Fruit fly (Drosophila melanogaster) whole organism, embryonic: ENCODE results near the gene Arpc2.

ENCODE experiments used
- ATbp ChIP-seq: fragments of 200-800 bp; sonication (Bioruptor generic); optimal IDR thresholded peaks from 2 replicates; lab custom pipeline; 2017; ENCODE audit warnings: missing biosample characterization, mild to moderate bottlenecking, missing genetic modification characterization, missing genetic modification reagents
- Awh ChIP-seq: fragments of 200-800 bp; sonication (Bioruptor generic); IDR thresholded peaks from 2 replicates; pipeline ENCODE4, ENCODE4 v1.3.6; 2022; ENCODE audit warnings: missing biosample characterization, missing genetic modification characterization
- Blimp-1 ChIP-seq: fragments of 200-800 bp; sonication (Bioruptor generic); optimal IDR thresholded peaks from 3 replicates; lab custom pipeline; 2018; ENCODE audit warnings: missing biosample characterization, missing genetic modification characterization, mild to moderate bottlenecking, moderate library complexity, missing genetic modification reagents
- C15 ChIP-seq: fragments of 200-800 bp; sonication (Bioruptor generic); IDR thresholded peaks from 3 replicates; pipeline ENCODE4 v1.3.6; 2022; ENCODE audit warnings: missing biosample characterization, missing genetic modification characterization
- CG1024 ChIP-seq: fragments of 200-800 bp; sonication (Bioruptor generic); IDR thresholded peaks from 2 replicates; pipeline ENCODE4 v1.3.6; 2022; ENCODE audit warnings: missing biosample characterization, missing genetic modification characterization
- CG10366 ChIP-seq: fragments of 200-800 bp; sonication (Bioruptor generic); IDR thresholded peaks from 2 replicates; pipeline ENCODE4 v1.3.6; 2022; ENCODE audit warnings: missing biosample characterization, missing genetic modification characterization
- CG10959 ChIP-seq: fragments of 200-800 bp; sonication (Bioruptor generic); IDR thresholded peaks from 2 replicates; pipeline ENCODE4 v1.3.6; 2022; ENCODE audit warnings: missing biosample characterization, missing genetic modification characterization
- CG12104 ChIP-seq: fragments of 200-800 bp; sonication (Bioruptor generic); optimal IDR thresholded peaks from 3 replicates; lab custom pipeline; 2016; ENCODE audit warnings: missing biosample characterization, missing genetic modification characterization
- CG12391 ChIP-seq: fragments of 200-800 bp; sonication (Bioruptor generic); optimal IDR thresholded peaks from 3 replicates; lab custom pipeline; 2018; ENCODE audit warnings: missing biosample characterization, mild to moderate bottlenecking, missing genetic modification characterization, moderate library complexity
- CG14441 ChIP-seq: fragments of 200-800 bp; sonication (Bioruptor generic); IDR thresholded peaks from 2 replicates; pipeline ENCODE4 v1.3.6; 2022; ENCODE audit warnings: missing biosample characterization, missing genetic modification characterization
- CG14710 ChIP-seq: fragments of 200-800 bp; sonication (Bioruptor generic); optimal IDR thresholded peaks from 3 replicates; lab custom pipeline; 2019; ENCODE audit warnings: missing biosample characterization, mild to moderate bottlenecking, missing genetic modification characterization, moderate library complexity
- CG1603 ChIP-seq: fragments of 200-800 bp; sonication (Bioruptor generic); optimal IDR thresholded peaks from 2 replicates; lab custom pipeline; 2019; ENCODE audit warnings: missing biosample characterization, mild to moderate bottlenecking, missing genetic modification characterization, moderate library complexity
- CG16813 ChIP-seq: fragments of 200-800 bp; sonication (Bioruptor generic); IDR thresholded peaks from 3 replicates; pipeline ENCODE4 v1.3.6; 2022; ENCODE audit warnings: missing biosample characterization, missing genetic modification characterization; ENCODE audit not compliant: partially characterized antibody
- CG17568 ChIP-seq: fragments of 200-800 bp; sonication (Bioruptor generic); optimal IDR thresholded peaks from 2 replicates; lab custom pipeline; 2018; ENCODE audit warnings: missing biosample characterization, mild to moderate bottlenecking, missing genetic modification characterization, moderate library complexity
- CG17802 ChIP-seq: fragments of 200-800 bp; sonication (Bioruptor generic); optimal IDR thresholded peaks from 2 replicates; lab custom pipeline; 2018; ENCODE audit warnings: missing biosample characterization, mild to moderate bottlenecking, missing genetic modification characterization, moderate library complexity
- CG1792 ChIP-seq: fragments of 200-800 bp; sonication (Bioruptor generic); optimal IDR thresholded peaks from 2 replicates; lab custom pipeline; 2016; ENCODE audit warnings: missing biosample characterization, missing genetic modification characterization
- CG2678 ChIP-seq: fragments of 200-800 bp; sonication (Bioruptor generic); optimal IDR thresholded peaks from 3 replicates; lab custom pipeline; 2019; ENCODE audit warnings: missing biosample characterization, mild to moderate bottlenecking, missing genetic modification characterization, moderate library complexity
- CG2889 ChIP-seq: fragments of 200-800 bp; sonication (Bioruptor generic); IDR thresholded peaks from 3 replicates; pipeline ENCODE4 v1.3.6; 2022; ENCODE audit warnings: missing biosample characterization, missing genetic modification characterization
- CG3407 ChIP-seq: fragments of 200-800 bp; sonication (Bioruptor generic); optimal IDR thresholded peaks from 2 replicates; lab custom pipeline; 2018; ENCODE audit warnings: missing biosample characterization, mild to moderate bottlenecking, missing genetic modification characterization
- CG4424 ChIP-seq: fragments of 200-800 bp; sonication (Bioruptor generic); optimal IDR thresholded peaks from 3 replicates; lab custom pipeline; 2016; ENCODE audit warnings: missing biosample characterization, missing genetic modification characterization
- CG7271 ChIP-seq: fragments of 200-800 bp; sonication (Bioruptor generic); optimal IDR thresholded peaks from 2 replicates; lab custom pipeline; 2018; ENCODE audit warnings: missing biosample characterization, mild to moderate bottlenecking, missing genetic modification characterization, moderate library complexity
- CG7357 ChIP-seq: fragments of 200-800 bp; sonication (Bioruptor generic); IDR thresholded peaks from 3 replicates; pipeline ENCODE4 v1.3.6; 2022; ENCODE audit warnings: missing biosample characterization, missing genetic modification characterization
- CG8290 ChIP-seq, 3 experiments: fragments of 200-800 bp; sonication (Bioruptor generic); optimal IDR thresholded peaks; 2 replicates each; lab custom pipeline; 2016 to 2019; ENCODE audit warnings: missing biosample characterization in 3 of 3, missing genetic modification characterization in 3 of 3, mild to moderate bottlenecking in 2 of 3, moderate library complexity in 1 of 3
- Drgx ChIP-seq: fragments of 200-800 bp; sonication (Bioruptor generic); IDR thresholded peaks from 2 replicates; pipeline ENCODE4 v1.3.6; 2022; ENCODE audit warnings: missing biosample characterization, missing genetic modification characterization
- ERR ChIP-seq: fragments of 200-800 bp; sonication (Bioruptor generic); optimal IDR thresholded peaks from 2 replicates; lab custom pipeline; 2016; ENCODE audit warnings: missing biosample characterization, missing genetic modification characterization
- Ets65A ChIP-seq: fragments of 200-800 bp; sonication (Bioruptor generic); peaks from one replicate; lab custom pipeline; 2016; ENCODE audit warnings: missing biosample characterization, missing genetic modification characterization
- Fer2 ChIP-seq: fragments of 200-800 bp; sonication (Bioruptor generic); optimal IDR thresholded peaks from 2 replicates; lab custom pipeline; 2018; ENCODE audit warnings: missing biosample characterization, mild to moderate bottlenecking, missing genetic modification characterization, moderate library complexity
- HLH3B ChIP-seq: fragments of 200-800 bp; sonication (Bioruptor generic); IDR thresholded peaks from 2 replicates; pipeline ENCODE4 v1.3.6; 2022; ENCODE audit warnings: missing biosample characterization, missing genetic modification characterization
- HmgZ ChIP-seq: fragments of 200-800 bp; sonication (Bioruptor generic); optimal IDR thresholded peaks from 2 replicates; lab custom pipeline; 2018; ENCODE audit warnings: missing biosample characterization, mild to moderate bottlenecking, missing genetic modification characterization
- MESR4 ChIP-seq: fragments of 200-800 bp; sonication (Bioruptor generic); optimal IDR thresholded peaks from 2 replicates; lab custom pipeline; 2018; ENCODE audit warnings: missing biosample characterization, mild to moderate bottlenecking, missing genetic modification characterization, moderate library complexity
- Med ChIP-seq: fragments of 200-800 bp; sonication (Bioruptor generic); peaks from one replicate; lab custom pipeline; 2016; ENCODE audit warnings: missing biosample characterization, missing genetic modification characterization, mild to moderate bottlenecking, inconsistent platforms, moderate library complexity
- Oaz ChIP-seq: fragments of 200-800 bp; sonication (Bioruptor generic); IDR thresholded peaks from 2 replicates; pipeline ENCODE4 v1.3.6; 2022; ENCODE audit warnings: missing biosample characterization, missing genetic modification characterization
- Tbp ChIP-seq: fragments of >200 bp; optimal IDR thresholded peaks from 2 replicates; lab custom pipeline; 2018; ENCODE audit warnings: missing biosample characterization, missing genetic modification characterization
- Xrp1 ChIP-seq: fragments of 200-800 bp; sonication (Bioruptor generic); IDR thresholded peaks from 2 replicates; pipeline ENCODE4 v1.3.6; 2022; ENCODE audit warnings: missing biosample characterization, missing genetic modification characterization
- az2 ChIP-seq: fragments of 200-800 bp; sonication (Bioruptor generic); optimal IDR thresholded peaks from 3 replicates; lab custom pipeline; 2016; ENCODE audit warnings: missing biosample characterization, missing genetic modification characterization
- ci ChIP-seq: fragments of 200-800 bp; sonication (Bioruptor generic); IDR thresholded peaks from 3 replicates; pipeline ENCODE4 v1.3.6; 2022; ENCODE audit warnings: missing biosample characterization, missing genetic modification characterization
- da ChIP-seq: fragments of 200-800 bp; sonication (Bioruptor generic); optimal IDR thresholded peaks from 2 replicates; lab custom pipeline; 2016; ENCODE audit warnings: missing biosample characterization, missing genetic modification characterization
- dmrt11E ChIP-seq: fragments of 200-800 bp; sonication (Bioruptor generic); optimal IDR thresholded peaks from 3 replicates; lab custom pipeline; 2018; ENCODE audit warnings: missing biosample characterization, mild to moderate bottlenecking, missing genetic modification characterization, moderate library complexity
- ftz-f1 ChIP-seq: fragments of 200-800 bp; sonication (Bioruptor generic); optimal IDR thresholded peaks from 2 replicates; lab custom pipeline; 2016; ENCODE audit warnings: missing biosample characterization, missing genetic modification characterization
- hkb ChIP-seq, 2 experiments: fragments of 200-800 bp in 1 of 2; fragments of >200 bp in 1 of 2; sonication (Bioruptor generic) in 1 of 2; IDR thresholded peaks in 1 of 2; optimal IDR thresholded peaks in 1 of 2; 2 replicates each; pipeline versions ENCODE4 v1.3.6 to Lab custom; 2017 to 2022; ENCODE audit warnings: missing biosample characterization in 1 of 2, missing genetic modification characterization in 1 of 2
- ind ChIP-seq: fragments of 200-800 bp; sonication (Bioruptor generic); optimal IDR thresholded peaks from 3 replicates; lab custom pipeline; 2016; ENCODE audit warnings: missing biosample characterization, missing genetic modification characterization
- lov ChIP-seq, 2 experiments: fragments of 200-800 bp in 1 of 2; fragments of >200 bp in 1 of 2; sonication (Bioruptor generic) in 1 of 2; IDR thresholded peaks in 1 of 2; optimal IDR thresholded peaks in 1 of 2; 2 replicates in 1 of 2; 3 replicates in 1 of 2; pipeline versions ENCODE4 v1.3.6 to Lab custom; 2017 to 2022; ENCODE audit warnings: missing biosample characterization in 1 of 2, missing genetic modification characterization in 1 of 2
- nom ChIP-seq: fragments of 200-800 bp; sonication (Bioruptor generic); optimal IDR thresholded peaks from 2 replicates; lab custom pipeline; 2017; ENCODE audit warnings: missing biosample characterization, missing genetic modification characterization, mild to moderate bottlenecking, moderate library complexity, missing genetic modification reagents
- sc ChIP-seq, 3 experiments: fragments of >200 bp in 2 of 3; fragments of 200-800 bp in 1 of 3; sonication (Bioruptor generic) in 1 of 3; optimal IDR thresholded peaks; 2 replicates in 2 of 3; 3 replicates in 1 of 3; lab custom pipeline; 2017; ENCODE audit warnings: mild to moderate bottlenecking in 1 of 3, missing biosample characterization in 1 of 3, missing genetic modification characterization in 1 of 3, missing genetic modification reagents in 1 of 3
- trem ChIP-seq: fragments of 200-800 bp; optimal IDR thresholded peaks from 3 replicates; lab custom pipeline; 2019; ENCODE audit warnings: missing biosample characterization, mild to moderate bottlenecking, missing genetic modification characterization, moderate library complexity
- tup ChIP-seq: fragments of 200-800 bp; sonication (Bioruptor generic); optimal IDR thresholded peaks from 2 replicates; lab custom pipeline; 2016; ENCODE audit warnings: missing biosample characterization, mild to moderate bottlenecking, missing genetic modification characterization, moderate library complexity
- vvl ChIP-seq: fragments of 200-800 bp; sonication (Bioruptor generic); IDR thresholded peaks from 2 replicates; pipeline ENCODE4 v1.3.6; 2022; ENCODE audit warnings: missing biosample characterization, missing genetic modification characterization
- z ChIP-seq: fragments of 200-800 bp; sonication (Bioruptor generic); IDR thresholded peaks from 3 replicates; pipeline ENCODE4 v1.3.6; 2022; ENCODE audit warnings: missing biosample characterization, missing genetic modification characterization

Arpc2 gene

DNA sequence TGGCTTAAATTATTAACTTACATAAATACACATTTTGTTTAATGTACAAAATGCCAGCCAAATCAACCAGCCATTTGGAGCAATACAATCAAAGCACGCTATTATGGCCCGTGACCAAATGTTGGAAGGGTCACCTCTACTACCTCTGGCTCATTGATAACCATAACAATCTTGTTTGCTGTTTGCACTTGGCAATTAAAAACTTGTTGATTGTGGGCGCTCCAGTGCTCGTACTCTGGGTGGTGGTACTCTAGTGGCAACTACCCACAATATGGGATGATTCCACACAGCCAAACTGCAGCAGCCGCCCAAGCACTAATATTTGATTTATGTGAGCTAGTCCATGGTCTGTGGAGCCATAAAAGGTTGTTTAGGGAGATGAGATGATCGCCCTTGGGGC is 14.4 kb downstream of the Arpc2 start:
- TF ChIP-seq CG17802 (no peak), Blimp-1 (GFP tag; lab: Kevin White, UChicago) (no peak), ATbp (peak; percentile 32), Oaz (0 out of 2 replicates have a peak, but pooled peaks have one; percentile 6), trem (tag; lab: Kevin White, UChicago) (no peak), CG1792 (no peak), CG17568 (GFP tag; lab: Kevin White, UChicago) (no peak), z (GFP tag; lab: Robert Waterston, UW) (0 out of 3 replicates have a peak, but pooled peaks have one; percentile 7), dmrt11E (tag; lab: Kevin White, UChicago) (no peak), HLH3B (GFP tag; lab: Robert Waterston, UW) (peak; percentile 25; the same call in 1 of the 2 replicates), ci (GFP tag; lab: Robert Waterston, UW) (0 out of 3 replicates have a peak, but pooled peaks have one; percentile 38), tup (GFP tag; lab: Kevin White, UChicago) (no peak), Fer2 (tag; lab: Kevin White, UChicago) (no peak), CG7271 (tag; lab: Kevin White, UChicago) (no peak), CG10366 (GFP tag; lab: Robert Waterston, UW) (no peak), CG2889 (no peak), CG2678 (tag; lab: Kevin White, UChicago) (no peak), CG12104 (GFP tag; lab: Kevin White, UChicago) (no peak), Ets65A (GFP tag; lab: Kevin White, UChicago) (peak; percentile 48), Awh (GFP tag; lab: Robert Waterston, UW) (0 out of 2 replicates have a peak, but pooled peaks have one; percentile 22), CG3407 (GFP tag; lab: Kevin White, UChicago) (peak; percentile 29), CG12391 (tag; lab: Kevin White, UChicago) (no peak), Drgx (GFP tag; lab: Robert Waterston, UW) (no peak), MESR4 (GFP tag; lab: Kevin White, UChicago) (no peak), ind (GFP tag; lab: Kevin White, UChicago) (no peak), nom (GFP tag; lab: Kevin White, UChicago) (no peak), vvl (0 out of 2 replicates have a peak, but pooled peaks have one; percentile 6), CG1024 (GFP tag; lab: Robert Waterston, UW) (peak; percentile 16; the same call in 1 of the 2 replicates), CG4424 (GFP tag; lab: Kevin White, UChicago) (no peak), CG1603 (peak; percentile 25), da (GFP tag; lab: Kevin White, UChicago) (no peak), CG10959 (GFP tag; lab: Robert Waterston, UW) (0 out of 2 replicates have a peak, but pooled peaks have one; percentile 6), CG16813 (GFP tag; lab: Robert Waterston, UW) (no peak), sc (optimal IDR thresholded peaks at IDR 0.05; lab: Kevin White, UChicago) (no peak), sc (GFP tag; optimal IDR thresholded peaks at IDR 0.05; lab: Kevin White, UChicago) (peak; percentile 14), hkb (optimal IDR thresholded peaks at IDR 0.05; lab: Kevin White, UChicago) (no peak), hkb (GFP tag; IDR thresholded peaks at IDR 0.05; lab: Robert Waterston, UW) (0 out of 2 replicates have a peak, but pooled peaks have one; percentile 12), CG8290 (GFP tag; optimal IDR thresholded peaks at IDR 0.05; lab: Kevin White, UChicago) (no peak), CG8290 (tag; optimal IDR thresholded peaks at IDR 0.05; lab: Kevin White, UChicago) (peak in 1 of 2 experiments; percentile 28), ftz-f1 (GFP tag; lab: Kevin White, UChicago) (no peak), Med (GFP tag; lab: Kevin White, UChicago) (peak; percentile 49), HmgZ (tag; lab: Kevin White, UChicago) (no peak), Tbp (no peak), Xrp1 (GFP tag; lab: Robert Waterston, UW) (peak; percentile 28; the same call in 1 of the 2 replicates), ERR (GFP tag; lab: Kevin White, UChicago) (peak; percentile 46), C15 (GFP tag; lab: Robert Waterston, UW) (no peak), lov (optimal IDR thresholded peaks at IDR 0.05; lab: Kevin White, UChicago) (no peak), lov (GFP tag; IDR thresholded peaks at IDR 0.05; lab: Robert Waterston, UW) (0 out of 3 replicates have a peak, but pooled peaks have one; percentile 18), az2 (GFP tag; lab: Kevin White, UChicago) (no peak), CG7357 (GFP tag; lab: Robert Waterston, UW) (no peak), CG14710 (tag; lab: Kevin White, UChicago) (no peak), CG14441 (GFP tag; lab: Robert Waterston, UW) (no peak)
